Worm (Caenorhabditis elegans) whole organism, L3 larva: ENCODE measurements around the gene mthf-1.

Experiments
- fos-1 ChIP-seq: fragments of 150-350 bp; optimal IDR thresholded peaks from 2 replicates; lab custom pipeline; 2014; ENCODE audit warnings: missing biosample characterization, missing genetic modification characterization
- hmg-11 ChIP-seq: sonication (generic microtip); optimal IDR thresholded peaks from 2 replicates; lab custom pipeline; 2016; ENCODE audit warnings: missing genetic modification characterization, missing compliant biosample characterization
- sea-2 ChIP-seq: fragments of 150-350 bp; sonication (generic microtip); optimal IDR thresholded peaks from 4 replicates; lab custom pipeline; 2014; ENCODE audit warnings: missing biosample characterization, missing genetic modification reagents, missing genetic modification characterization
- ztf-11 ChIP-seq: fragments of 150-350 bp; optimal IDR thresholded peaks from 2 replicates; lab custom pipeline; 2014; ENCODE audit warnings: missing biosample characterization, missing genetic modification characterization

- no peak for TF ChIP-seq fos-1 (tag; lab: Kevin White, UChicago)
- TF ChIP-seq ztf-11 (tag; lab: Kevin White, UChicago) = no peak
- no peak for TF ChIP-seq hmg-11 (tag; lab: Kevin White, UChicago)
- no peak for TF ChIP-seq sea-2
Measured at ce11 chrII:7765456-7765855, 12.2 kb downstream of the mthf-1 start, which contains the start of gene srh-39.
